Fruit fly (Drosophila melanogaster) whole organism: Measurements from ENCODE around the gene CG17377.

Experiments used
- pan ChIP-seq: fragments of >200 bp; optimal IDR thresholded peaks from 2 replicates; lab custom pipeline; 2017
- psq ChIP-seq: fragments of >200 bp; optimal IDR thresholded peaks from 2 replicates; lab custom pipeline; 2017
- usp ChIP-seq: fragments of >200 bp; optimal IDR thresholded peaks from 2 replicates; lab custom pipeline; 2017; ENCODE audit warnings: missing biosample characterization, missing genetic modification characterization, mixed read lengths

dm6 chr2L:6772655-6773054 lies 30.0 kb downstream of the CG17377 start, which contains the start of gene LUBEL:
- TF ChIP-seq usp (no peak), pan (no peak), psq (no peak)
